Fruit fly (Drosophila melanogaster) whole organism, embryonic: ENCODE results near the gene Sap130.

Experiments
- CG14860 ChIP-seq: fragments of 200-800 bp; sonication (Bioruptor generic); IDR thresholded peaks from 3 replicates; pipeline ENCODE4 v1.3.6; 2022; ENCODE audit warnings: missing biosample characterization, missing genetic modification characterization; ENCODE audit not compliant: partially characterized antibody
- CG15601 ChIP-seq: fragments of 200-800 bp; sonication (Bioruptor generic); optimal IDR thresholded peaks from 3 replicates; lab custom pipeline; 2019; ENCODE audit warnings: missing biosample characterization, mild to moderate bottlenecking, missing genetic modification characterization, moderate library complexity
- CG16813 ChIP-seq: fragments of 200-800 bp; sonication (Bioruptor generic); IDR thresholded peaks from 3 replicates; pipeline ENCODE4 v1.3.6; 2022; ENCODE audit warnings: missing biosample characterization, missing genetic modification characterization; ENCODE audit not compliant: partially characterized antibody
- CG17359 ChIP-seq: fragments of 200-800 bp; sonication (Bioruptor generic); optimal IDR thresholded peaks from 3 replicates; lab custom pipeline; 2018; ENCODE audit warnings: missing biosample characterization, mild to moderate bottlenecking, missing genetic modification characterization, moderate library complexity
- CG30020 ChIP-seq: fragments of 200-800 bp; optimal IDR thresholded peaks from 2 replicates; lab custom pipeline; 2019; ENCODE audit warnings: missing biosample characterization, mild to moderate bottlenecking, missing genetic modification characterization, moderate library complexity
- CG34224 ChIP-seq: fragments of 200-800 bp; sonication (Bioruptor generic); IDR thresholded peaks from 3 replicates; pipeline ENCODE4 v1.3.6; 2022; ENCODE audit warnings: missing biosample characterization, missing genetic modification characterization; ENCODE audit not compliant: partially characterized antibody
- CG34376 ChIP-seq: fragments of 200-800 bp; sonication (Bioruptor generic); optimal IDR thresholded peaks from 2 replicates; lab custom pipeline; 2018; ENCODE audit warnings: missing biosample characterization, mild to moderate bottlenecking, missing genetic modification characterization
- CG3838 ChIP-seq: fragments of 200-800 bp; sonication (Bioruptor generic); optimal IDR thresholded peaks from 3 replicates; lab custom pipeline; 2016; ENCODE audit warnings: missing biosample characterization, missing genetic modification characterization
- CG6854 ChIP-seq: fragments of 200-800 bp; sonication (Bioruptor generic); optimal IDR thresholded peaks from 3 replicates; lab custom pipeline; 2017; ENCODE audit warnings: missing biosample characterization, mild to moderate bottlenecking, missing genetic modification characterization
- CG7963 ChIP-seq: fragments of 200-800 bp; sonication (Bioruptor generic); IDR thresholded peaks from 3 replicates; pipeline ENCODE4 v1.3.6; 2022; ENCODE audit warnings: missing biosample characterization, missing genetic modification characterization; ENCODE audit not compliant: partially characterized antibody
- CG8281 ChIP-seq: fragments of 200-800 bp; sonication (Bioruptor generic); optimal IDR thresholded peaks from 2 replicates; lab custom pipeline; 2018; ENCODE audit warnings: missing biosample characterization, mild to moderate bottlenecking, missing genetic modification characterization, moderate library complexity
- CG8924 ChIP-seq: fragments of 200-800 bp; optimal IDR thresholded peaks from 3 replicates; lab custom pipeline; 2019; ENCODE audit warnings: missing biosample characterization, mild to moderate bottlenecking, missing genetic modification characterization, moderate library complexity
- D19B ChIP-seq: fragments of 200-800 bp; sonication (Bioruptor generic); optimal IDR thresholded peaks from 2 replicates; lab custom pipeline; 2017; ENCODE audit warnings: missing biosample characterization, mild to moderate bottlenecking, missing genetic modification characterization
- Dll ChIP-seq: fragments of 200-800 bp; sonication (Bioruptor generic); IDR thresholded peaks from 4 replicates; pipeline ENCODE4 v1.3.6; 2022; ENCODE audit warnings: missing biosample characterization, missing genetic modification characterization; ENCODE audit not compliant: partially characterized antibody
- Doc3 ChIP-seq: fragments of 200-800 bp; sonication (Bioruptor generic); IDR thresholded peaks from 3 replicates; pipeline ENCODE4 v1.3.6; 2022; ENCODE audit warnings: missing biosample characterization, missing genetic modification characterization; ENCODE audit not compliant: partially characterized antibody
- Dref ChIP-seq: fragments of 200-800 bp; sonication (Bioruptor generic); IDR thresholded peaks from 2 replicates; pipeline ENCODE4 v1.3.6; 2022; ENCODE audit warnings: missing biosample characterization, missing genetic modification characterization
- GATAe ChIP-seq: fragments of 200-800 bp; sonication (Bioruptor generic); conservative IDR thresholded peaks from 2 replicates; pipeline ENCODE4 v1.3.6; 2022; ENCODE audit warnings: missing biosample characterization, missing genetic modification characterization
- HLH4C ChIP-seq: fragments of 200-800 bp; sonication (Bioruptor generic); IDR thresholded peaks from 3 replicates; pipeline ENCODE4 v1.3.6; 2022; ENCODE audit warnings: missing biosample characterization, missing genetic modification characterization; ENCODE audit not compliant: partially characterized antibody
- MBD-R2 ChIP-seq: fragments of 200-800 bp; sonication (Bioruptor generic); IDR thresholded peaks from 2 replicates; pipeline ENCODE4 v1.3.6; 2022; ENCODE audit warnings: missing biosample characterization, missing genetic modification characterization
- NK7.1 ChIP-seq: fragments of 200-800 bp; sonication (Bioruptor generic); optimal IDR thresholded peaks from 3 replicates; lab custom pipeline; 2016; ENCODE audit warnings: missing biosample characterization, missing genetic modification characterization
- Opbp ChIP-seq: fragments of 200-800 bp; sonication (Bioruptor generic); IDR thresholded peaks from 3 replicates; pipeline ENCODE4 v1.3.6; 2022; ENCODE audit warnings: missing biosample characterization, missing genetic modification characterization; ENCODE audit not compliant: partially characterized antibody
- Side ChIP-seq: fragments of 200-800 bp; sonication (Bioruptor generic); optimal IDR thresholded peaks from 2 replicates; lab custom pipeline; 2016; ENCODE audit warnings: missing biosample characterization, missing genetic modification characterization
- Sin3A ChIP-seq: fragments of >200 bp; optimal IDR thresholded peaks from 2 replicates; lab custom pipeline; 2018
- Sry-δ ChIP-seq: fragments of 200-800 bp; sonication (Bioruptor generic); optimal IDR thresholded peaks from 2 replicates; lab custom pipeline; 2016; ENCODE audit warnings: missing biosample characterization, missing genetic modification characterization
- Xrp1 ChIP-seq: fragments of 200-800 bp; sonication (Bioruptor generic); IDR thresholded peaks from 2 replicates; pipeline ENCODE4 v1.3.6; 2022; ENCODE audit warnings: missing biosample characterization, missing genetic modification characterization
- ato ChIP-seq: fragments of 200-800 bp; sonication (Bioruptor generic); IDR thresholded peaks from 2 replicates; pipeline ENCODE4 v1.3.6; 2022; ENCODE audit warnings: missing biosample characterization, missing genetic modification characterization; ENCODE audit not compliant: partially characterized antibody
- cg ChIP-seq: fragments of 200-800 bp; sonication (Bioruptor generic); optimal IDR thresholded peaks from 3 replicates; lab custom pipeline; 2019; ENCODE audit warnings: missing biosample characterization, mild to moderate bottlenecking, missing genetic modification characterization, moderate library complexity
- chinmo ChIP-seq: fragments of 200-800 bp; sonication (Bioruptor generic); IDR thresholded peaks from 4 replicates; pipeline ENCODE4 v1.3.6; 2022; ENCODE audit warnings: missing biosample characterization, missing genetic modification characterization; ENCODE audit not compliant: partially characterized antibody
- crp ChIP-seq, 2 experiments: fragments of 200-800 bp; sonication (Bioruptor generic); optimal IDR thresholded peaks; 2 replicates in 1 of 2; 3 replicates in 1 of 2; lab custom pipeline; 2017; ENCODE audit warnings: missing biosample characterization in 2 of 2, missing genetic modification characterization in 2 of 2, mild to moderate bottlenecking in 1 of 2, moderate library complexity in 1 of 2
- dimm ChIP-seq: fragments of 200-800 bp; sonication (Bioruptor generic); IDR thresholded peaks from 2 replicates; pipeline ENCODE4 v1.3.6; 2022; ENCODE audit warnings: missing biosample characterization, missing genetic modification characterization
- fru ChIP-seq: fragments of >200 bp; optimal IDR thresholded peaks from 2 replicates; lab custom pipeline; 2017
- gfzf ChIP-seq: fragments of 200-800 bp; sonication (Bioruptor generic); optimal IDR thresholded peaks from 2 replicates; lab custom pipeline; 2016; ENCODE audit warnings: missing biosample characterization, mild to moderate bottlenecking, missing genetic modification characterization, moderate library complexity
- grn ChIP-seq: fragments of 200-800 bp; sonication (Bioruptor generic); optimal IDR thresholded peaks from 3 replicates; lab custom pipeline; 2017; ENCODE audit warnings: missing biosample characterization, missing genetic modification characterization
- gsb-n ChIP-seq: fragments of 200-800 bp; sonication (Bioruptor generic); optimal IDR thresholded peaks from 3 replicates; lab custom pipeline; 2018; ENCODE audit warnings: missing biosample characterization, mild to moderate bottlenecking, missing genetic modification characterization
- hbn ChIP-seq: fragments of 200-800 bp; sonication (Bioruptor generic); IDR thresholded peaks from 2 replicates; pipeline ENCODE4 v1.3.6; 2022; ENCODE audit warnings: missing biosample characterization, missing genetic modification characterization; ENCODE audit not compliant: partially characterized antibody
- hkb ChIP-seq, 2 experiments: fragments of 200-800 bp in 1 of 2; fragments of >200 bp in 1 of 2; sonication (Bioruptor generic) in 1 of 2; IDR thresholded peaks in 1 of 2; optimal IDR thresholded peaks in 1 of 2; 2 replicates each; pipeline versions ENCODE4 v1.3.6 to Lab custom; 2017 to 2022; ENCODE audit warnings: missing biosample characterization in 1 of 2, missing genetic modification characterization in 1 of 2
- hth ChIP-seq: fragments of >200 bp; optimal IDR thresholded peaks from 2 replicates; lab custom pipeline; 2017; ENCODE audit warnings: inconsistent platforms
- inv ChIP-seq: fragments of 200-800 bp; sonication (Bioruptor generic); IDR thresholded peaks from 2 replicates; pipeline ENCODE4 v1.3.6; 2022; ENCODE audit warnings: missing biosample characterization, missing genetic modification characterization; ENCODE audit not compliant: partially characterized antibody
- knrl ChIP-seq: fragments of 200-800 bp; sonication (Bioruptor generic); IDR thresholded peaks from 3 replicates; pipeline ENCODE4 v1.3.6; 2022; ENCODE audit warnings: missing biosample characterization, missing genetic modification characterization; ENCODE audit not compliant: partially characterized antibody
- nerfin-2 ChIP-seq: fragments of 200-800 bp; sonication (Bioruptor generic); IDR thresholded peaks from 2 replicates; pipeline ENCODE4 v1.3.6; 2022; ENCODE audit warnings: missing biosample characterization, missing genetic modification characterization; ENCODE audit not compliant: partially characterized antibody
- otp ChIP-seq: fragments of 200-800 bp; sonication (Bioruptor generic); IDR thresholded peaks from 3 replicates; pipeline ENCODE4, ENCODE4 v1.3.6; 2022; ENCODE audit warnings: missing biosample characterization, missing genetic modification characterization
- pzg ChIP-seq: fragments of 200-800 bp; sonication (Bioruptor generic); optimal IDR thresholded peaks from 3 replicates; lab custom pipeline; 2018; ENCODE audit warnings: missing biosample characterization, mild to moderate bottlenecking, missing genetic modification characterization, moderate library complexity
- sens ChIP-seq: fragments of 200-800 bp; sonication (Bioruptor generic); peaks from one replicate; lab custom pipeline; 2016; ENCODE audit warnings: missing biosample characterization, missing genetic modification characterization
- sna ChIP-seq: fragments of 200-800 bp; sonication (Bioruptor generic); IDR thresholded peaks from 2 replicates; pipeline ENCODE4 v1.3.6; 2022; ENCODE audit warnings: missing biosample characterization, missing genetic modification characterization; ENCODE audit not compliant: partially characterized antibody
- stwl ChIP-seq: fragments of 200-800 bp; sonication (Bioruptor generic); optimal IDR thresholded peaks from 3 replicates; lab custom pipeline; 2018; ENCODE audit warnings: missing biosample characterization, mild to moderate bottlenecking, missing genetic modification characterization, moderate library complexity
- vnd ChIP-seq: fragments of 200-800 bp; sonication (Bioruptor generic); IDR thresholded peaks from 3 replicates; pipeline ENCODE4 v1.3.6; 2022; ENCODE audit warnings: missing biosample characterization, missing genetic modification characterization; ENCODE audit not compliant: partially characterized antibody

Sap130 gene

dm6 chr3L:12772740-12773686 is 32.7 kb upstream of the Sap130 start, which contains the start of gene Hip1 (continued):
- no peak for TF ChIP-seq NK7.1 (GFP tag; lab: Kevin White, UChicago)
- peak; percentile 82 for TF ChIP-seq vnd (GFP tag; lab: Robert Waterston, UW)
- TF ChIP-seq Opbp (GFP tag; lab: Robert Waterston, UW): peak; percentile 87
- no peak for TF ChIP-seq hth (lab: Kevin White, UChicago)
- peak; percentile 34 for TF ChIP-seq CG30020 (tag; lab: Kevin White, UChicago)
- peak; percentile 48 for TF ChIP-seq CG34376
- peak; percentile 88 for TF ChIP-seq CG8924 (tag; lab: Kevin White, UChicago)
- TF ChIP-seq ato (GFP tag; lab: Robert Waterston, UW): peak; percentile 78
- peak; percentile 83 for TF ChIP-seq Doc3 (GFP tag; lab: Robert Waterston, UW)
- no peak for TF ChIP-seq otp (GFP tag; lab: Robert Waterston, UW)
- no peak for TF ChIP-seq CG6854
- TF ChIP-seq MBD-R2 (GFP tag; lab: Robert Waterston, UW): peak; percentile 64
- TF ChIP-seq CG14860 (GFP tag; lab: Robert Waterston, UW): peak; percentile 78
- peak; percentile 93 for TF ChIP-seq CG3838 (GFP tag; lab: Kevin White, UChicago)
- peak; percentile 92 for TF ChIP-seq Dref
- peak; percentile 57 for TF ChIP-seq cg (GFP tag; lab: Kevin White, UChicago)
- TF ChIP-seq grn: peak; percentile 21
- TF ChIP-seq chinmo (GFP tag; lab: Robert Waterston, UW): peak; percentile 91; the same call in 3 of the 4 replicates
- TF ChIP-seq CG7963: peak; percentile 70; the same call in 2 of the 3 replicates
- TF ChIP-seq Sin3A (lab: Kevin White, UChicago): peak; percentile 13
- TF ChIP-seq stwl: peak; percentile 65
- TF ChIP-seq CG15601 (tag; lab: Kevin White, UChicago): no peak
- peak; percentile 85 for TF ChIP-seq sna (GFP tag; lab: Robert Waterston, UW)
- TF ChIP-seq hkb (optimal IDR thresholded peaks at IDR 0.05; lab: Kevin White, UChicago): no peak
- peak; percentile 46; the same call in 1 of the 2 replicates for TF ChIP-seq hkb (GFP tag; IDR thresholded peaks at IDR 0.05; lab: Robert Waterston, UW)
- TF ChIP-seq gfzf: peak; percentile 15
- TF ChIP-seq gsb-n (tag; lab: Kevin White, UChicago): no peak
- 0 out of 2 replicates have a peak, but pooled peaks have one; percentile 7 for TF ChIP-seq Xrp1
- peak in 1 of 2 experiments; percentile 7 for TF ChIP-seq crp (GFP tag; optimal IDR thresholded peaks at IDR 0.05; lab: Kevin White, UChicago)
- no peak for TF ChIP-seq D19B
- TF ChIP-seq pzg (GFP tag; lab: Kevin White, UChicago): peak; percentile 70
- peak; percentile 79 for TF ChIP-seq HLH4C (GFP tag; lab: Robert Waterston, UW)
- peak; percentile 84 for TF ChIP-seq GATAe (GFP tag; lab: Robert Waterston, UW)
- peak; percentile 95 for TF ChIP-seq Sry-δ (GFP tag; lab: Kevin White, UChicago)
- peak; percentile 14 for TF ChIP-seq Side (GFP tag; lab: Kevin White, UChicago)
- peak; percentile 80 for TF ChIP-seq CG16813 (GFP tag; lab: Robert Waterston, UW)
- peak; percentile 85 for TF ChIP-seq knrl (GFP tag; lab: Robert Waterston, UW)
- no peak for TF ChIP-seq CG17359 (tag; lab: Kevin White, UChicago)
- no peak for TF ChIP-seq sens (GFP tag; lab: Kevin White, UChicago)
- peak; percentile 73 for TF ChIP-seq CG8281
- peak; percentile 81 for TF ChIP-seq hbn (GFP tag; lab: Robert Waterston, UW)
- TF ChIP-seq dimm: no peak
- TF ChIP-seq Dll: peak; percentile 88
- TF ChIP-seq nerfin-2 (GFP tag; lab: Robert Waterston, UW): peak; percentile 80
- TF ChIP-seq inv (GFP tag; lab: Robert Waterston, UW): peak; percentile 79
- peak; percentile 92 for TF ChIP-seq CG34224 (GFP tag; lab: Robert Waterston, UW)
- TF ChIP-seq fru (lab: Kevin White, UChicago): no peak
